Worm (Caenorhabditis elegans): ENCODE results near the gene col-177.

- TF ChIP-seq lin-35 (GFP tag; optimal IDR thresholded peaks at IDR 0.05) (no peak), zfh-2 (GFP tag; conservative IDR thresholded peaks at IDR 0.05) (no peak), dpl-1 (GFP tag; optimal IDR thresholded peaks at IDR 0.05) (no peak), nhr-80 (tag; optimal IDR thresholded peaks at IDR 0.05) (peak; percentile 84), nfya-1 (tag; optimal IDR thresholded peaks at IDR 0.05; ENCODE audit: borderline replicate concordance, insufficient read depth) (no peak), Y53F4B.3 (GFP tag; IDR thresholded peaks at IDR 0.05) (no peak), him-1 (tag; optimal IDR thresholded peaks at IDR 0.05) (no peak), zim-3 (tag; optimal IDR thresholded peaks at IDR 0.05) (no peak), sdz-38 (tag; optimal IDR thresholded peaks at IDR 0.05) (no peak), sptf-2 (GFP tag; optimal IDR thresholded peaks at IDR 0.05) (no peak)
These were observed 44.5 kb downstream of the col-177 start for ce11 chrX:10956972-10957678.
